Fruit fly (Drosophila melanogaster) whole organism, embryonic: ENCODE results near the gene CG10353.
A peak's percentile ranks its signal among the peaks of the same experiment; 100 is the strongest.

Source experiments
- Ada2b ChIP-seq: fragments of 200-800 bp; sonication (Bioruptor generic); IDR thresholded peaks from 2 replicates; pipeline ENCODE4 v1.3.6; 2022; ENCODE audit warnings: missing biosample characterization, missing genetic modification characterization
- Adf1 ChIP-seq: fragments of 200-800 bp; sonication (Bioruptor generic); IDR thresholded peaks from 2 replicates; pipeline ENCODE4 v1.3.6; 2022; ENCODE audit warnings: missing biosample characterization, missing genetic modification characterization
- Bdp1 ChIP-seq: fragments of 200-800 bp; sonication (Bioruptor generic); optimal IDR thresholded peaks from 3 replicates; lab custom pipeline; 2016; ENCODE audit warnings: missing biosample characterization, missing genetic modification characterization
- CG10267 ChIP-seq: fragments of 200-800 bp; sonication (Bioruptor generic); optimal IDR thresholded peaks from 2 replicates; lab custom pipeline; 2018; ENCODE audit warnings: missing biosample characterization, mild to moderate bottlenecking, missing genetic modification characterization, moderate library complexity
- CG10366 ChIP-seq: fragments of 200-800 bp; sonication (Bioruptor generic); IDR thresholded peaks from 2 replicates; pipeline ENCODE4 v1.3.6; 2022; ENCODE audit warnings: missing biosample characterization, missing genetic modification characterization
- CG10959 ChIP-seq: fragments of 200-800 bp; sonication (Bioruptor generic); IDR thresholded peaks from 2 replicates; pipeline ENCODE4 v1.3.6; 2022; ENCODE audit warnings: missing biosample characterization, missing genetic modification characterization
- CG11085 ChIP-seq: fragments of 200-800 bp; sonication (Bioruptor generic); IDR thresholded peaks from 2 replicates; pipeline ENCODE4 v1.3.6; 2022; ENCODE audit warnings: missing biosample characterization, missing genetic modification characterization
- CG11247 ChIP-seq: fragments of 200-800 bp; sonication (Bioruptor generic); IDR thresholded peaks from 2 replicates; pipeline ENCODE4 v1.3.6; 2022; ENCODE audit warnings: missing biosample characterization, missing genetic modification characterization
- CG14710 ChIP-seq: fragments of 200-800 bp; sonication (Bioruptor generic); optimal IDR thresholded peaks from 3 replicates; lab custom pipeline; 2019; ENCODE audit warnings: missing biosample characterization, mild to moderate bottlenecking, missing genetic modification characterization, moderate library complexity
- CG1603 ChIP-seq: fragments of 200-800 bp; sonication (Bioruptor generic); optimal IDR thresholded peaks from 2 replicates; lab custom pipeline; 2019; ENCODE audit warnings: missing biosample characterization, mild to moderate bottlenecking, missing genetic modification characterization, moderate library complexity
- CG16813 ChIP-seq: fragments of 200-800 bp; sonication (Bioruptor generic); IDR thresholded peaks from 3 replicates; pipeline ENCODE4 v1.3.6; 2022; ENCODE audit warnings: missing biosample characterization, missing genetic modification characterization; ENCODE audit not compliant: partially characterized antibody
- CG17186 ChIP-seq: fragments of 200-800 bp; sonication (Bioruptor generic); optimal IDR thresholded peaks from 3 replicates; lab custom pipeline; 2017; ENCODE audit warnings: missing biosample characterization, missing genetic modification reagents, missing genetic modification characterization
- CG17568 ChIP-seq: fragments of 200-800 bp; sonication (Bioruptor generic); optimal IDR thresholded peaks from 2 replicates; lab custom pipeline; 2018; ENCODE audit warnings: missing biosample characterization, mild to moderate bottlenecking, missing genetic modification characterization, moderate library complexity
- CG1792 ChIP-seq: fragments of 200-800 bp; sonication (Bioruptor generic); optimal IDR thresholded peaks from 2 replicates; lab custom pipeline; 2016; ENCODE audit warnings: missing biosample characterization, missing genetic modification characterization
- CG2889 ChIP-seq: fragments of 200-800 bp; sonication (Bioruptor generic); IDR thresholded peaks from 3 replicates; pipeline ENCODE4 v1.3.6; 2022; ENCODE audit warnings: missing biosample characterization, missing genetic modification characterization
- CG34376 ChIP-seq: fragments of 200-800 bp; sonication (Bioruptor generic); optimal IDR thresholded peaks from 2 replicates; lab custom pipeline; 2018; ENCODE audit warnings: missing biosample characterization, mild to moderate bottlenecking, missing genetic modification characterization
- CG3726 ChIP-seq: fragments of 200-800 bp; sonication (Bioruptor generic); IDR thresholded peaks from 3 replicates; pipeline ENCODE4, ENCODE4 v1.3.6; 2022; ENCODE audit warnings: missing biosample characterization, missing genetic modification characterization
- CG4707 ChIP-seq: fragments of 200-800 bp; sonication (Bioruptor generic); optimal IDR thresholded peaks from 2 replicates; lab custom pipeline; 2018; ENCODE audit warnings: missing biosample characterization, mild to moderate bottlenecking, missing genetic modification characterization, moderate library complexity
- CG5245 ChIP-seq: fragments of 200-800 bp; sonication (Bioruptor generic); optimal IDR thresholded peaks from 3 replicates; lab custom pipeline; 2016; ENCODE audit warnings: missing biosample characterization, missing genetic modification characterization
- CG8359 ChIP-seq: fragments of 200-800 bp; sonication (Bioruptor generic); optimal IDR thresholded peaks from 2 replicates; lab custom pipeline; 2017; ENCODE audit warnings: missing biosample characterization, mild to moderate bottlenecking, missing genetic modification characterization, borderline replicate concordance
- CG9817 ChIP-seq: fragments of 200-800 bp; sonication (Bioruptor generic); optimal IDR thresholded peaks from 2 replicates; lab custom pipeline; 2018; ENCODE audit warnings: missing biosample characterization, mild to moderate bottlenecking, missing genetic modification characterization, moderate library complexity
- Dfd ChIP-seq, 2 experiments: fragments of >200 bp; optimal IDR thresholded peaks; 2 replicates each; lab custom pipeline; 2017; ENCODE audit warnings: missing biosample characterization in 2 of 2, missing genetic modification characterization in 2 of 2
- Doc3 ChIP-seq: fragments of 200-800 bp; sonication (Bioruptor generic); IDR thresholded peaks from 3 replicates; pipeline ENCODE4 v1.3.6; 2022; ENCODE audit warnings: missing biosample characterization, missing genetic modification characterization; ENCODE audit not compliant: partially characterized antibody
- Drgx ChIP-seq: fragments of 200-800 bp; sonication (Bioruptor generic); IDR thresholded peaks from 2 replicates; pipeline ENCODE4 v1.3.6; 2022; ENCODE audit warnings: missing biosample characterization, missing genetic modification characterization
- H15 ChIP-seq: fragments of 200-800 bp; sonication (Bioruptor generic); IDR thresholded peaks from 3 replicates; pipeline ENCODE4 v1.3.6; 2022; ENCODE audit warnings: missing biosample characterization, missing genetic modification characterization
- Lpt ChIP-seq: fragments of >200 bp; optimal IDR thresholded peaks from 2 replicates; lab custom pipeline; 2018; ENCODE audit warnings: missing biosample characterization, missing genetic modification characterization
- MBD-R2 ChIP-seq: fragments of 200-800 bp; sonication (Bioruptor generic); IDR thresholded peaks from 2 replicates; pipeline ENCODE4 v1.3.6; 2022; ENCODE audit warnings: missing biosample characterization, missing genetic modification characterization
- Sox102F ChIP-seq: fragments of 200-800 bp; sonication (Bioruptor generic); optimal IDR thresholded peaks from 2 replicates; lab custom pipeline; 2018; ENCODE audit warnings: missing biosample characterization, mild to moderate bottlenecking, missing genetic modification characterization, moderate library complexity
- Spps ChIP-seq: fragments of 200-800 bp; sonication (Bioruptor generic); optimal IDR thresholded peaks from 2 replicates; lab custom pipeline; 2018; ENCODE audit warnings: missing biosample characterization, mild to moderate bottlenecking, missing genetic modification characterization
- Sry-δ ChIP-seq: fragments of 200-800 bp; sonication (Bioruptor generic); optimal IDR thresholded peaks from 2 replicates; lab custom pipeline; 2016; ENCODE audit warnings: missing biosample characterization, missing genetic modification characterization
- ab ChIP-seq: fragments of 200-800 bp; sonication (Bioruptor generic); optimal IDR thresholded peaks from 2 replicates; lab custom pipeline; 2016; ENCODE audit warnings: missing biosample characterization, missing genetic modification characterization
- cg ChIP-seq: fragments of 200-800 bp; sonication (Bioruptor generic); optimal IDR thresholded peaks from 3 replicates; lab custom pipeline; 2019; ENCODE audit warnings: missing biosample characterization, mild to moderate bottlenecking, missing genetic modification characterization, moderate library complexity
- corto ChIP-seq: fragments of 200-800 bp; sonication (Bioruptor generic); optimal IDR thresholded peaks from 2 replicates; lab custom pipeline; 2016; ENCODE audit warnings: missing biosample characterization, mild to moderate bottlenecking, missing genetic modification characterization, moderate library complexity
- crc ChIP-seq: fragments of 200-800 bp; sonication (Bioruptor generic); optimal IDR thresholded peaks from 2 replicates; lab custom pipeline; 2016; ENCODE audit warnings: missing biosample characterization, missing genetic modification characterization
- dmrt11E ChIP-seq: fragments of 200-800 bp; sonication (Bioruptor generic); optimal IDR thresholded peaks from 3 replicates; lab custom pipeline; 2018; ENCODE audit warnings: missing biosample characterization, mild to moderate bottlenecking, missing genetic modification characterization, moderate library complexity
- dpn ChIP-seq, 2 experiments: fragments of 200-800 bp; sonication (Bioruptor generic); optimal IDR thresholded peaks; 3 replicates each; lab custom pipeline; 2016; ENCODE audit warnings: missing biosample characterization in 2 of 2, missing genetic modification characterization in 2 of 2
- fd102C ChIP-seq: fragments of 200-800 bp; sonication (Bioruptor generic); optimal IDR thresholded peaks from 2 replicates; lab custom pipeline; 2018; ENCODE audit warnings: missing biosample characterization, mild to moderate bottlenecking, missing genetic modification characterization, moderate library complexity
- fru ChIP-seq: fragments of >200 bp; optimal IDR thresholded peaks from 2 replicates; lab custom pipeline; 2017
- gro ChIP-seq: fragments of 200-800 bp; sonication (Bioruptor generic); optimal IDR thresholded peaks from 2 replicates; lab custom pipeline; 2016; ENCODE audit warnings: missing biosample characterization, missing genetic modification characterization
- insv ChIP-seq, 2 experiments: fragments of 200-800 bp; sonication (Bioruptor generic); optimal IDR thresholded peaks; 3 replicates each; lab custom pipeline; 2016 to 2018; ENCODE audit warnings: missing biosample characterization in 2 of 2, missing genetic modification characterization in 2 of 2
- jumu ChIP-seq: fragments of 200-800 bp; sonication (Bioruptor generic); optimal IDR thresholded peaks from 3 replicates; lab custom pipeline; 2016; ENCODE audit warnings: missing biosample characterization, missing genetic modification characterization
- nau ChIP-seq: fragments of 200-800 bp; sonication (Bioruptor generic); optimal IDR thresholded peaks from 3 replicates; lab custom pipeline; 2017; ENCODE audit warnings: missing biosample characterization, mild to moderate bottlenecking, missing genetic modification characterization, missing genetic modification reagents
- p53 ChIP-seq: fragments of 200-800 bp; sonication (Bioruptor generic); optimal IDR thresholded peaks from 2 replicates; lab custom pipeline; 2016; ENCODE audit warnings: missing biosample characterization, missing genetic modification characterization
- ssp ChIP-seq: fragments of 200-800 bp; sonication (Bioruptor generic); IDR thresholded peaks from 2 replicates; pipeline ENCODE4 v1.3.6; 2022; ENCODE audit warnings: missing biosample characterization, missing genetic modification characterization
- trh ChIP-seq: fragments of 200-800 bp; sonication (Bioruptor generic); optimal IDR thresholded peaks from 2 replicates; lab custom pipeline; 2016; ENCODE audit warnings: missing biosample characterization, missing genetic modification characterization
- tup ChIP-seq: fragments of 200-800 bp; sonication (Bioruptor generic); optimal IDR thresholded peaks from 2 replicates; lab custom pipeline; 2016; ENCODE audit warnings: missing biosample characterization, mild to moderate bottlenecking, missing genetic modification characterization, moderate library complexity
- unpg ChIP-seq: fragments of 200-800 bp; sonication (Bioruptor generic); optimal IDR thresholded peaks from 3 replicates; lab custom pipeline; 2018; ENCODE audit warnings: missing biosample characterization, mild to moderate bottlenecking, missing genetic modification characterization, moderate library complexity
- vfl ChIP-seq: fragments of 200-800 bp; sonication (Bioruptor generic); optimal IDR thresholded peaks from 2 replicates; lab custom pipeline; 2016; ENCODE audit warnings: missing biosample characterization, missing genetic modification characterization
- wor ChIP-seq: fragments of 200-800 bp; sonication (Bioruptor generic); IDR thresholded peaks from 2 replicates; pipeline ENCODE4 v1.3.6; 2022; ENCODE audit warnings: missing biosample characterization, missing genetic modification characterization
- zen2 ChIP-seq: fragments of 200-800 bp; sonication (Bioruptor generic); IDR thresholded peaks from 3 replicates; pipeline ENCODE4 v1.3.6; 2022; ENCODE audit warnings: missing biosample characterization, missing genetic modification characterization; ENCODE audit not compliant: partially characterized antibody
- zfh1 ChIP-seq: fragments of 200-800 bp; sonication (Bioruptor generic); IDR thresholded peaks from 3 replicates; pipeline ENCODE4 v1.3.6; 2022; ENCODE audit warnings: missing biosample characterization, missing genetic modification characterization

The CG10353 gene

DNA sequence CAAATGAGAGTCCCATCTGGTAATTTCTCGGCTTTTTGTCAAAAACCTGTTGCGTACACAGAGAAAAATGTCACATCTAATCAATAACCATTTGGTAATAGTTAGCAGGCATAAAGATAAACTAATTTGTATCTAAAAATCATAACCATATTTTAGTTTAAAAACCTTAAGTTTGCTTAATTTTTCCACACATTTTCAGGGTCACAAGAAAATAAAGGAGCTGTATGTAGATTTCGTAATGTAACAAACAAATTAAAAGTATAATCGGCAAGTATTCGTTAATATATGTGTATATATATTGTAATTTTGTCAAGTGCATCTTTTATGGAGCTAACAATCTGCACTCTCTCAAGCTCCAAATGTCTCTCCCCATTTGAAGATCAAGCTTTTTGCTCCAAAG is 34.0 kb upstream of the CG10353 start (continued):
- peak; percentile 86 for TF ChIP-seq CG17568 (GFP tag; lab: Kevin White, UChicago)
- peak; percentile 93 for TF ChIP-seq Sox102F
- peak; percentile 46 for TF ChIP-seq jumu
- TF ChIP-seq p53 (GFP tag; lab: Kevin White, UChicago) = no peak
- TF ChIP-seq CG4707 (GFP tag; lab: Kevin White, UChicago) = peak; percentile 76
- peak; percentile 81 for TF ChIP-seq Ada2b (GFP tag; lab: Robert Waterston, UW)
- peak; percentile 58 for TF ChIP-seq Adf1
- no peak for TF ChIP-seq Dfd (GFP tag; optimal IDR thresholded peaks at IDR 0.05; lab: Kevin White, UChicago)
- peak; percentile 63 for TF ChIP-seq crc (GFP tag; lab: Kevin White, UChicago)
- TF ChIP-seq trh = peak; percentile 82
- peak; percentile 56 for TF ChIP-seq gro (GFP tag; lab: Kevin White, UChicago)
- no peak for TF ChIP-seq ab (GFP tag; lab: Kevin White, UChicago)
- peak; percentile 72 for TF ChIP-seq H15
- TF ChIP-seq Drgx (GFP tag; lab: Robert Waterston, UW) = peak; percentile 89
- TF ChIP-seq CG9817 = peak; percentile 87
- peak; percentile 89 for TF ChIP-seq CG14710 (tag; lab: Kevin White, UChicago)
- peak; percentile 54 for TF ChIP-seq CG1603
- TF ChIP-seq Spps (tag; lab: Kevin White, UChicago) = peak; percentile 84
- TF ChIP-seq wor (GFP tag; lab: Robert Waterston, UW) = peak; percentile 83
- peak; percentile 87 for TF ChIP-seq zfh1 (GFP tag; lab: Robert Waterston, UW)
- TF ChIP-seq MBD-R2 (GFP tag; lab: Robert Waterston, UW) = peak; percentile 28; the same call in 1 of the 2 replicates
- TF ChIP-seq CG11247 = peak; percentile 80
- TF ChIP-seq corto = peak; percentile 64
- peak; percentile 12 for TF ChIP-seq vfl (GFP tag; lab: Kevin White, UChicago)
- TF ChIP-seq CG16813 = no peak
- TF ChIP-seq CG10267 = peak; percentile 88
- TF ChIP-seq CG2889 (GFP tag; lab: Robert Waterston, UW) = 0 out of 3 replicates have a peak, but pooled peaks have one; percentile 50
- peak; percentile 64 for TF ChIP-seq CG5245 (GFP tag; lab: Kevin White, UChicago)
- TF ChIP-seq fd102C (GFP tag; lab: Kevin White, UChicago) = peak; percentile 2
- TF ChIP-seq Bdp1 (GFP tag; lab: Kevin White, UChicago) = peak; percentile 25
- TF ChIP-seq CG34376 = peak; percentile 82
- TF ChIP-seq ssp = peak; percentile 82
- peak; percentile 72 for TF ChIP-seq CG10366 (GFP tag; lab: Robert Waterston, UW)
- no peak for TF ChIP-seq Lpt
- peak; percentile 59; the same call in 1 of the 2 replicates for TF ChIP-seq CG11085 (GFP tag; lab: Robert Waterston, UW)
- no peak for TF ChIP-seq cg
- TF ChIP-seq nau (GFP tag; lab: Kevin White, UChicago) = peak; percentile 87
- peak; percentile 20 for TF ChIP-seq CG1792
- peak; percentile 78; the same call in 2 of the 3 replicates for TF ChIP-seq CG3726 (GFP tag; lab: Robert Waterston, UW)
- peak; percentile 81 for TF ChIP-seq dmrt11E (tag; lab: Kevin White, UChicago)
- no peak for TF ChIP-seq Doc3
- no peak for TF ChIP-seq tup
- TF ChIP-seq CG10959 (GFP tag; lab: Robert Waterston, UW) = peak; percentile 61; the same call in 1 of the 2 replicates
- peak; percentile 4 for TF ChIP-seq Sry-δ (GFP tag; lab: Kevin White, UChicago)
- peak in 1 of 2 experiments; percentile 58 for TF ChIP-seq insv (GFP tag; optimal IDR thresholded peaks at IDR 0.05; lab: Kevin White, UChicago)
- TF ChIP-seq fru = no peak
- no peak for TF ChIP-seq zen2
- peak; percentile 74 for TF ChIP-seq CG8359 (GFP tag; lab: Kevin White, UChicago)
- peak; percentile 94 for TF ChIP-seq unpg (GFP tag; lab: Kevin White, UChicago)
- TF ChIP-seq CG17186 (GFP tag; lab: Kevin White, UChicago) = peak; percentile 28
- TF ChIP-seq dpn (GFP tag; optimal IDR thresholded peaks at IDR 0.05; lab: Kevin White, UChicago) = peak; percentile 85 to 87
